Fruit fly (Drosophila melanogaster): ENCODE results near the gene pigeon.

The pigeon gene

DNA sequence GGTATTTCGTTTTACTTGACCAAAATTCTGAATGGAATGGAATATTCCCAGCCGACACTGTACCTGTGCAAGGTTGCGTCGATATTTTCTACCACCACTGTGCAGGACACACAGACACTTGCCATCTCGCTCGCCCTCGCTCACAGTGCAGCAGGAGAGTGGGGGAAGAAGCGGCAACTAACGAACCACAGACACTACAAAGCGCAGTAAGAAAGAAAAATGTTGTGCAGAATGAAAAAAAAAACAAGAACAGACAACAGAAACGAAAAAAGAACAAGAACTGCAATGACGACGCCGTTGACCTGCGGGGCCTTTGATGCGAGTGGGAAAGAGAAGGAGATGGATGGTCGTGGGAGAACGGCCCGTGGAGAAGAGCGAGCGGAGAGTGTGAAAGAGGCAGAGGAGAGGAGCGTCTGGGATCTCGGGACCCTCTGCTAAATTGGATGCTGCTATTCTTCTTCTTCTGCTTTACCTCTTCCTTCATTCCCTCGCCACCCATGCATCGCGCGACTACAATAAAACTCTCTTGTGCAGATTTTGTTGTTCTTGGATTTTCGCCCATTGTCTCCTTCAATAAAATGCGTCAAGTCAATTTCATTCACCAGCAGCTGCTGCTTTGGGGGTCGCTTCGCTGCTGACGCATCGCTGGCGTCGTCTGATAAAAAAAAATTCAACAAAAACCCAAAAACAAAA lies 24.4 kb upstream of the pigeon start:
- no peak for TF ChIP-seq kay (GFP tag; ENCODE audit: borderline replicate concordance)
- peak; percentile 24 for TF ChIP-seq CG7045 (GFP tag; optimal IDR thresholded peaks at IDR 0.05)

DNA sequence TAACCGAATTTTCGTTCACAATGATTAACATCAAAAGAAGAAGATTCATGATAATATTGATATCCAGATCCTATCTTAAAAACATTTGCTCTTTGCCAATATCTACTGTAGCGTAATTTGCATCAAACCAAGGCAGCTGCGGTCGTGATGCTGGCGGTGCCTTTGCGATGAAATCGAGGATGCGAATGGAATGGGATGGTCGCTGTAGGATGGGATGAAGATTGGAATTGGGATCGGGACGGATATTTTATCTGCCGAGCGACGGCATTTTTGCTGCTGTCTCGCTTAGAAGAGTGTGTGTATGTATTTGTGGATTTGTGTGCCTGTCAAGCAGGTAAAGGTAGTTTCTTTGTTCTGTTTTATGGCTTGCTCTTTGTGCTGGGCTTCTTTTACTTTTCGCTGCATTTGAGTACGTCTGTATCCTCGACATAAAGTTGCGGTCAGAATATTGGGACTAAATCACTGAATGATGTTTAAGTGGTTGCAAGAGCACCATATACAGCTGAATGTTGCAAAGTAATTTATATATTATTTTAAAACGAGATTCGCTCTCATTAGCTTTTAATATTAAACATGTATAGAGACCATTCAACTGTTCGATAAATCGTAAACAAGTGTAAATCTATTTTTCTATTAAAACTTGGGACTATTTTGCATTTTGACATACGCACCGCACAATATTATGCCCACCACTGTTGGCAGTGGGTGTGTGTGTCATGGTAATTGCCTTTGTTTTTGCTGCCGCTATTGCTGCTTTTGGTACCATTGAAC lies 23.3 kb upstream of the pigeon start:
- TF ChIP-seq bab1 (GFP tag; optimal IDR thresholded peaks at IDR 0.05) (no peak), pad (GFP tag; optimal IDR thresholded peaks at IDR 0.05) (no peak), tj (GFP tag; optimal IDR thresholded peaks at IDR 0.05) (no peak), cic (GFP tag; optimal IDR thresholded peaks at IDR 0.05) (no peak), CG12768 (GFP tag; optimal IDR thresholded peaks at IDR 0.05) (no peak), Clk (GFP tag; optimal IDR thresholded peaks at IDR 0.05) (no peak), kay (GFP tag; ENCODE audit: borderline replicate concordance) (no peak), Mnt (GFP tag; optimal IDR thresholded peaks at IDR 0.05) (no peak), ovo (GFP tag; optimal IDR thresholded peaks at IDR 0.05) (no peak), CG5204 (GFP tag; optimal IDR thresholded peaks at IDR 0.05) (no peak), CG1620 (GFP tag; optimal IDR thresholded peaks at IDR 0.05) (no peak), CG33017 (tag; optimal IDR thresholded peaks at IDR 0.05) (no peak), CG14711 (tag; optimal IDR thresholded peaks at IDR 0.05) (no peak), CG11617 (GFP tag; optimal IDR thresholded peaks at IDR 0.05) (no peak), cnc (optimal IDR thresholded peaks at IDR 0.05) (no peak), Hr96 (GFP tag; optimal IDR thresholded peaks at IDR 0.05) (no peak), CG7101 (tag; optimal IDR thresholded peaks at IDR 0.05) (no peak)

DNA sequence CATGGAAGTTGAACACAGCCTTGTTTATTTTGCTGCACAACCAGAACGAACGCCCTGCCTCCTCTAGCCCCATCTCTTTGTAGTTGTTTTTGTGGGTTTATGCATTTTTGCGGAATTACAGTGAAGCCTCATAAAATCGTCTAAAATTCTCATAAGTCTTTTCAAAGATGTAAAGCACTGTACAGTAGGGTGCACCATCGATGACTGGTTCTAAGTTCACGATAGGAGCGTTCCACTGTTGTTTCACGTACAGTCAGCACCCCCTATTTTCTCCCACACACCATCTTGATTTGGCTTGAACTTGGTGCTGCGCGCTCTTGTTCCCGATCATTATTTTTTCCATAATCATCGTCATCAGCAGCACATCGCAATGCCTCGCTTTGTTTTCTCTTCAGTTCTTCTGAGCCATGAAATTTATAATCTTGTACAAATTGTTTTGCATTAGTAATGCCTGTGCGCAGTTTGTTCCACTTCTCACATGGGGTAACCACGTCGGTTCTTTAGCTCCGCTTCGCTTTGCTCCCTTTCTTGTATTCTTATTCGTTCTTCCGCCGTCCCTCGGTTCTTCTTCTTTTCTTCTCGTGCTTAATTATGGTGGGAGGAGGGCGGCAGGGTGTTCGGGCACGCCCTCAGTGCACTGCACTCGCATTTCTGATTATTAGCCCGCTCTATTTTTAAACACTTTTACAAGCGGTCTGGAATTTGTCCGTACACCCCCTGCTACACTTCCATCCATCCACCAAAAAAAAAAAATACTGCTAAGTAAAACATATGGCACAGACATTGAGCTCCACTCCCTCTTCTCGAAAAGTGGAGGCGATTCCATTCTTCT lies 22.5 kb upstream of the pigeon start:
- TF ChIP-seq Clk (GFP tag; optimal IDR thresholded peaks at IDR 0.05) = no peak
- no peak for TF ChIP-seq CG1620 (GFP tag; optimal IDR thresholded peaks at IDR 0.05)

DNA sequence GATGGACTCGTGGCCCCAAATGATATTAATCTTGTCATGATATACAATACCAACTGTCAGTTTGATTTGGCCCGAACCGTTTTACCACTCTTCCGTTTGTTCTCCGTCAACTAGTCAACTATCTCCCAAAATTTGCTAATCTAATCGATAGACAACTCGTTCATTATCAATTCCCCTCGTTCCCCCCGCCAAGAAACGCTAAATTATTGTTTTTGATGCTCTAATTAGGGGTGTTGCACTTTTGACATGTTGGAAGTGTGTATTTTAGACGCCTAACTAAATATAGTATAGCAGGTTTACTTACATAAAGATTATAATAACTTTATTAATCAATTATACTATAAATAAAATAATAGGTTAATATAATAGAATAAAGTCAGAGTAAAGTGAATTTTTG lies 21.9 kb upstream of the pigeon start:
- no peak for TF ChIP-seq cic (GFP tag; optimal IDR thresholded peaks at IDR 0.05)
- no peak for TF ChIP-seq Clk (GFP tag; optimal IDR thresholded peaks at IDR 0.05)
- TF ChIP-seq ovo (GFP tag; optimal IDR thresholded peaks at IDR 0.05) = no peak
- TF ChIP-seq CG7045 (GFP tag; optimal IDR thresholded peaks at IDR 0.05) = no peak
- TF ChIP-seq CG12768 (GFP tag; optimal IDR thresholded peaks at IDR 0.05) = no peak
- TF ChIP-seq kay (GFP tag; ENCODE audit: borderline replicate concordance) = no peak
- no peak for TF ChIP-seq CG11617 (GFP tag; optimal IDR thresholded peaks at IDR 0.05)
- TF ChIP-seq pad (GFP tag; optimal IDR thresholded peaks at IDR 0.05) = no peak
- no peak for TF ChIP-seq CG7101 (tag; optimal IDR thresholded peaks at IDR 0.05)
- no peak for TF ChIP-seq Mnt (GFP tag; optimal IDR thresholded peaks at IDR 0.05)
- TF ChIP-seq bab1 (GFP tag; optimal IDR thresholded peaks at IDR 0.05) = no peak
- TF ChIP-seq CG5204 (GFP tag; optimal IDR thresholded peaks at IDR 0.05) = no peak
- no peak for TF ChIP-seq toe (GFP tag; optimal IDR thresholded peaks at IDR 0.05)
- TF ChIP-seq CG33017 (tag; optimal IDR thresholded peaks at IDR 0.05) = no peak

DNA sequence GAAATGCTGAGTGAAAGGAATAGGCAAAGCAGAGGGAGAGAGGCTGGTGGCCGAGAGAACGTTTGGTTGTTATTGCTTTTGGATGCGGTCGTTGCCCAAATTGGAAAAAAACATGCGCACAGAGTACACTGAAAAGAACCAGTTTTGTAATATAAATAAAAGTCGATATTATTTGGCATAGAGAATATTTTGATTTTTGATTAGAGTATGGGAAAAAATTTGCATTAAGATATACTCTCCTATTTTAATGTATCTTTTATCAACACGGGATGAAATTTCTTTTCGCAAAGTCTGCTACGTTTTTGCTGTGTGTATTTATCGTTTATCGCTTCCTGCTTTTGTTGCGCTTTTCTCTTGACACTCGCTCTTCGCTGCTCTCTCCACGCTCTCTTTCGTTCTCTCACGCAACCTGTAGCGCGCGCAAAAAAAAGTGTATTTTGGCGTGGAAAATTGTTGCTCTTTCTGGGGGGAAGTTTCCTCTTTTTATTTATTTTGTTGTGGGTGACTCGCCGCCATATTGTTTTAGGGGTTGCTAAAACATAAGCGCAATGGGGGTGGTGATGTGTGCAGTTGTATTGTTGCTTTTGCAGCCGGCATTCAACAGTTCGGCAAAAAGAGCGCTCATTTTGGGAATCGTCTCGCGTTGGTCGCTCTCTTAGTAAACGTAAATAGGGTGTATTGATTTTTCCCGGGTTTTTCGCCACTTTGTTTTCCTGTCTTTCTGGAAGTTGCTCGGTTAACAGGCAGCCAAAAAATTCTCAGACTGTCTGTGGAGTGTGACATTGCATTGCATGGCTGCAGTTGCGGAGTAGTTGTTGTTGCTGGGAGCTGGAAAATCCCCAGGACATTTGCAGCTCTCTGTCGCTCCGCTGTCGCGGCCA lies 20.7 kb upstream of the pigeon start:
- TF ChIP-seq cnc (optimal IDR thresholded peaks at IDR 0.05) = no peak
- TF ChIP-seq CG12768 (GFP tag; optimal IDR thresholded peaks at IDR 0.05) = peak; percentile 92
- TF ChIP-seq CG11617 (GFP tag; optimal IDR thresholded peaks at IDR 0.05) = peak; percentile 67
- peak; percentile 85 for TF ChIP-seq CG7101 (tag; optimal IDR thresholded peaks at IDR 0.05)
- peak; percentile 86 for TF ChIP-seq toe (GFP tag; optimal IDR thresholded peaks at IDR 0.05)
- TF ChIP-seq Crg-1 (GFP tag; optimal IDR thresholded peaks at IDR 0.05) = peak; percentile 35
- TF ChIP-seq pad (GFP tag; optimal IDR thresholded peaks at IDR 0.05) = peak; percentile 52
- TF ChIP-seq cic (GFP tag; optimal IDR thresholded peaks at IDR 0.05) = peak; percentile 37
- TF ChIP-seq bab1 (GFP tag; optimal IDR thresholded peaks at IDR 0.05) = peak; percentile 85
- TF ChIP-seq kay (GFP tag; ENCODE audit: borderline replicate concordance) = no peak
- peak; percentile 81 for TF ChIP-seq CG5204 (GFP tag; optimal IDR thresholded peaks at IDR 0.05)
- peak; percentile 59 for TF ChIP-seq tj (GFP tag; optimal IDR thresholded peaks at IDR 0.05)
- peak; percentile 87 for TF ChIP-seq CG14711 (tag; optimal IDR thresholded peaks at IDR 0.05)
- TF ChIP-seq Mnt (GFP tag; optimal IDR thresholded peaks at IDR 0.05) = peak; percentile 37
- TF ChIP-seq Hr96 (GFP tag; optimal IDR thresholded peaks at IDR 0.05) = peak; percentile 84
- TF ChIP-seq CG7045 (GFP tag; optimal IDR thresholded peaks at IDR 0.05) = peak; percentile 90
- TF ChIP-seq Clk (GFP tag; optimal IDR thresholded peaks at IDR 0.05) = peak; percentile 86
- TF ChIP-seq ovo (GFP tag; optimal IDR thresholded peaks at IDR 0.05) = no peak
- peak; percentile 91 for TF ChIP-seq CG33017 (tag; optimal IDR thresholded peaks at IDR 0.05)
- TF ChIP-seq CG1620 (GFP tag; optimal IDR thresholded peaks at IDR 0.05) = peak; percentile 30

All from whole organism, adult.